Worm (Caenorhabditis elegans): ENCODE measurements around the gene bus-12.

The bus-12 gene

DNA sequence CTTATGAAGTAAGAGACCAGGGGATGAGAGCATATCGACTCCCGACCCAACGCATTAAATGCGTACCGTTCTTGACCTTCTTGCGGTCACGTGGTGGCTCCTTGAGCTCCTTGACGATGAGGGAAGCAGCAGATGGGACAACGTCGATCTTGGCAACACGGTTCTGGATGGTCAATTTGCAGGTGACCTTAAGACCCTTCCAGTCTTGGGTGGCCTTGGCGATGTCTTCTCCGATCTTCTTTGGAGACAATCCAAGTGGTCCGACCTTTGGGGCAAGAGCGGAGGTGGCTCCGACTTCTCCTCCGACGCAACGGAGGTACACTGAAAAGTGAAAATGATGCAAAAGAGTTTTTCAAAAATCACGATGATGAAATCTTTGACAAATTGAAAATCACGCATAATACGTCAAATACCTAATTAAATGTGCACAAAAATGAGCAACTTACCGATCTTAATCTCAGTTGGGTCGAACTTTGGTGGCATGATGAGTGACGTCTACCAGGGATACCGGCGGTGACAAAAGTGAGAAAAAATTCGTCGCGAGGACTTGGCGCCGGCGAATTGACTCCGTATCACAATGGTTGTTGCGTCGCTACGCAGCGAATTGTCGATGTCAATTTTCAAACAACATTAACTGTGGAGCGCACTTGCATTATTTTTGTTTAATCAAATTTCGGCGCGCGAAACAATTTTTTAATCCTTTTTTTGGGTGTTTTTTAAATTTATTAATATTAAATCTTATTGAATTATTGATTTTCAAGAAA lies 15.7 kb upstream of the bus-12 start, which contains the start of gene rpl-12 (continued):
- TF ChIP-seq nhr-90 (tag; optimal IDR thresholded peaks at IDR 0.05; ENCODE audit: poor library complexity), result peak; percentile 99
- peak; percentile 97 for TF ChIP-seq vab-15 (tag; optimal IDR thresholded peaks at IDR 0.05)
- peak; percentile 93 for TF ChIP-seq hpl-2 (GFP tag; optimal IDR thresholded peaks at IDR 0.05)
- TF ChIP-seq ama-1 (optimal IDR thresholded peaks at IDR 0.05), result peak; percentile 68
- TF ChIP-seq ceh-8 (GFP tag; optimal IDR thresholded peaks at IDR 0.05), result peak; percentile 98
- TF ChIP-seq ceh-63 (GFP tag; optimal IDR thresholded peaks at IDR 0.05), result peak; percentile 77
- TF ChIP-seq nhr-28 (tag; optimal IDR thresholded peaks at IDR 0.05), result peak; percentile 36
- TF ChIP-seq egl-27 (tag; optimal IDR thresholded peaks at IDR 0.05), result peak; percentile 72 to 87
- peak; percentile 93 for TF ChIP-seq mef-2 (tag; optimal IDR thresholded peaks at IDR 0.05)
- TF ChIP-seq pax-3 (tag; optimal IDR thresholded peaks at IDR 0.05), result peak; percentile 98
- no peak for TF ChIP-seq unc-30 (tag; optimal IDR thresholded peaks at IDR 0.05)
- TF ChIP-seq zip-4 (GFP tag; optimal IDR thresholded peaks at IDR 0.05), result peak; percentile 95
- peak; percentile 98 for TF ChIP-seq lsy-2 (tag; optimal IDR thresholded peaks at IDR 0.05)
- peak; percentile 97 for TF ChIP-seq C04F5.9 (tag; optimal IDR thresholded peaks at IDR 0.05)
- TF ChIP-seq fos-1 (tag; optimal IDR thresholded peaks at IDR 0.05), result peak; percentile 97
- peak; percentile 93 for TF ChIP-seq aly-2 (tag; optimal IDR thresholded peaks at IDR 0.05)
- peak; percentile 99 for TF ChIP-seq nhr-20 (tag; optimal IDR thresholded peaks at IDR 0.05)
- TF ChIP-seq lin-35 (GFP tag; optimal IDR thresholded peaks at IDR 0.05), result peak; percentile 98 to 99
- peak; percentile 95 for TF ChIP-seq lir-3 (tag; optimal IDR thresholded peaks at IDR 0.05; ENCODE audit: poor library complexity)
- TF ChIP-seq efl-1 (optimal IDR thresholded peaks at IDR 0.05), result peak; percentile 98
- TF ChIP-seq efl-1 (GFP tag; optimal IDR thresholded peaks at IDR 0.05 in 1 of 2), result peak; percentile 93 to 100
- TF ChIP-seq hlh-17 (GFP tag; optimal IDR thresholded peaks at IDR 0.05; ENCODE audit: borderline replicate concordance), result no peak
- TF ChIP-seq unc-62 (GFP tag; optimal IDR thresholded peaks at IDR 0.05), result peak; percentile 21
- TF ChIP-seq ces-1 (GFP tag; optimal IDR thresholded peaks at IDR 0.05), result peak; percentile 94
- TF ChIP-seq dsc-1 (tag; optimal IDR thresholded peaks at IDR 0.05), result peak; percentile 99
- TF ChIP-seq tlp-1 (tag; optimal IDR thresholded peaks at IDR 0.05), result no peak
- TF ChIP-seq mdl-1 (tag; optimal IDR thresholded peaks at IDR 0.05), result peak; percentile 2 to 98
- TF ChIP-seq fkh-8 (tag; optimal IDR thresholded peaks at IDR 0.05), result peak; percentile 100
- peak; percentile 100 for TF ChIP-seq lin-15B (tag; optimal IDR thresholded peaks at IDR 0.05)
- peak; percentile 99 for TF ChIP-seq C16A3.4 (tag; optimal IDR thresholded peaks at IDR 0.05)
- peak; percentile 58 for TF ChIP-seq efl-3 (GFP tag; optimal IDR thresholded peaks at IDR 0.05)
- TF ChIP-seq nhr-84 (tag; optimal IDR thresholded peaks at IDR 0.05), result peak; percentile 67
- peak; percentile 97 for TF ChIP-seq ceh-88 (GFP tag; IDR thresholded peaks at IDR 0.05)
- TF ChIP-seq pqm-1 (tag; optimal IDR thresholded peaks at IDR 0.05), result no peak
- peak; percentile 35 for TF ChIP-seq nhr-12 (tag; optimal IDR thresholded peaks at IDR 0.05)
- TF ChIP-seq unc-98 (GFP tag; IDR thresholded peaks at IDR 0.05), result peak; percentile 91
- TF ChIP-seq alr-1 (tag; optimal IDR thresholded peaks at IDR 0.05; ENCODE audit: borderline replicate concordance), result peak; percentile 46
- TF ChIP-seq irx-1 (tag; optimal IDR thresholded peaks at IDR 0.05), result peak; percentile 99
- TF ChIP-seq nhr-47 (tag; optimal IDR thresholded peaks at IDR 0.05), result peak; percentile 99
- peak; percentile 74 for TF ChIP-seq nhr-76 (tag; optimal IDR thresholded peaks at IDR 0.05)
- peak; percentile 86 to 99 (median 98) for TF ChIP-seq elt-3 (tag; optimal IDR thresholded peaks at IDR 0.05)
- peak; percentile 99 for TF ChIP-seq tbx-2 (tag; optimal IDR thresholded peaks at IDR 0.05)
- peak; percentile 96 for TF ChIP-seq nhr-237 (tag; optimal IDR thresholded peaks at IDR 0.05)
- peak; percentile 97 for TF ChIP-seq grh-1 (GFP tag; IDR thresholded peaks at IDR 0.05)
- peak; percentile 82 for TF ChIP-seq C34B4.2 (tag; optimal IDR thresholded peaks at IDR 0.05)
- TF ChIP-seq xbp-1 (tag; optimal IDR thresholded peaks at IDR 0.05), result peak; percentile 99
- no peak for TF ChIP-seq sptf-1 (tag; optimal IDR thresholded peaks at IDR 0.05)
- TF ChIP-seq fkh-10 (GFP tag; optimal IDR thresholded peaks at IDR 0.05), result peak; percentile 99
- TF ChIP-seq aha-1 (tag; optimal IDR thresholded peaks at IDR 0.05), result peak; percentile 86
- TF ChIP-seq skn-1 (tag; optimal IDR thresholded peaks at IDR 0.05), result peak; percentile 96
- TF ChIP-seq nhr-71 (tag; optimal IDR thresholded peaks at IDR 0.05), result peak; percentile 100
- TF ChIP-seq ets-5 (GFP tag; IDR thresholded peaks at IDR 0.05), result 0 out of 2 replicates have a peak, but pooled peaks have one; percentile 78
